Fruit fly (Drosophila melanogaster): Measurements from ENCODE around the gene Jhbp6.
"Not testable (repeated sequence)": the region's sequence is repeated elsewhere in the genome, so short reads cannot be mapped to it uniquely, and the experiment has no call there.

Gene Jhbp6

DNA sequence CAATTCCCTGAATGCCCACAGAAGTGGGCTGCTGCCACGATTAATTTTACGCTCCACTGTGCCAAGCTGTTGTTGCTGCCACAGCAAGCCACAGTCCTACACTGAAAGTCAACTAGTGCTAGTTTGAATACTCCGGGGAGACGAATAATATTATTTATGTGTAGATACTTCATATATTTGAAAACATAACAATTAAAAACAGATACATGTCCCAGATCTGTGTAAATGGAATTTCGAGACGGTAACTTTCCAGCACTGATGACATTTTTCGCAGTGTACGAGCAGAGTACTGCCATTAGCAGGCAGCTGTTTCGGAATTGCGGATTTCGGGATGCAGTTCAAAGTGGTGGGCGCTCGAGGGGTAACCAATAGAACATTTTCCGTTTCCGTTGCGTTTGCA is 4.6 kb upstream of the Jhbp6 start (continued):
- no peak for TF ChIP-seq esn (GFP tag; optimal IDR thresholded peaks at IDR 0.05)
- TF ChIP-seq CG32006 (GFP tag; optimal IDR thresholded peaks at IDR 0.05) = peak; percentile 15
- peak; percentile 23 for TF ChIP-seq achi (GFP tag; optimal IDR thresholded peaks at IDR 0.05)
- TF ChIP-seq CG31627 (GFP tag; optimal IDR thresholded peaks at IDR 0.05) = peak; percentile 46
- no peak for TF ChIP-seq CG11294 (GFP tag; IDR thresholded peaks at IDR 0.05)
- TF ChIP-seq CG3919 (GFP tag; optimal IDR thresholded peaks at IDR 0.05) = peak; percentile 18
- TF ChIP-seq CG8319 (GFP tag; optimal IDR thresholded peaks at IDR 0.05) = no peak
- TF ChIP-seq fkh (GFP tag; optimal IDR thresholded peaks at IDR 0.05) = no peak
- no peak for TF ChIP-seq fd59A (GFP tag; optimal IDR thresholded peaks at IDR 0.05)
- TF ChIP-seq CG16779 (tag; optimal IDR thresholded peaks at IDR 0.05) = no peak
- TF ChIP-seq Blimp-1 (GFP tag; optimal IDR thresholded peaks at IDR 0.05) = no peak
- peak; percentile 44 for TF ChIP-seq Hr39 (GFP tag; optimal IDR thresholded peaks at IDR 0.05)
- TF ChIP-seq Sox15 (GFP tag; optimal IDR thresholded peaks at IDR 0.05) = no peak

DNA sequence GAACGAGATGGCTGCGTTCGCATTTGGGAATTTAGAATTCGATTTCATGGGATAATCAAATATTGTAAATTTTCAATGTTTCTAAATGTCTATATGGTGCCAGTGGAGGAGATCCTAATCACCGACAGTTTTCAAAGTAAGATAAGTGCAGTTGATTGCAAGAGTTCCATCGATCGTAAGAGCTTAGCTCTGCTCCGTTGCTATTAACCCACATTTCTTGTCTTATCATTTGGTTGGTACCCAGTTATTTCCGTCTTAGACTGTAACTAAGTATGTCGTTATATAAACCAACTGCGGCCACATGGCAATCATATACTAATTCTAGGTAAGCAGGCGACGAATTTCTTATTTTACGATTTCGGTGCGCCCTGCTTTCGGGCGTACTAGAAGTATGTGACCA is 418 bp downstream of the Jhbp6 start:
- TF ChIP-seq CG6163 (GFP tag; IDR thresholded peaks at IDR 0.05) = no peak
- TF ChIP-seq Blimp-1 (GFP tag; optimal IDR thresholded peaks at IDR 0.05) = no peak
- no peak for TF ChIP-seq svp (GFP tag)
- TF ChIP-seq Eip75B (GFP tag; optimal IDR thresholded peaks at IDR 0.05) = no peak
- no peak for TF ChIP-seq Ets96B (tag; optimal IDR thresholded peaks at IDR 0.05)
- TF ChIP-seq CG11294 (GFP tag; IDR thresholded peaks at IDR 0.05) = no peak
- no peak for TF ChIP-seq Sox15 (GFP tag; optimal IDR thresholded peaks at IDR 0.05)

dm6 chr3L:22671699-22672276 is 2.0 kb downstream of the Jhbp6 start:
- no peak for TF ChIP-seq dac (GFP tag; optimal IDR thresholded peaks at IDR 0.05)
- peak; percentile 55 for TF ChIP-seq fkh (GFP tag; optimal IDR thresholded peaks at IDR 0.05)

- TF ChIP-seq CG10631 (GFP tag; optimal IDR thresholded peaks at IDR 0.05) (no peak), acj6 (GFP tag; optimal IDR thresholded peaks at IDR 0.05) (no peak), CG3032 (tag; optimal IDR thresholded peaks at IDR 0.05) (peak; percentile 61), Met (GFP tag; optimal IDR thresholded peaks at IDR 0.05) (no peak), fd85E (GFP tag; optimal IDR thresholded peaks at IDR 0.05) (no peak), CG1621 (tag; optimal IDR thresholded peaks at IDR 0.05) (no peak)
Measured at dm6 chr3L:22680932-22681331, 11.2 kb downstream of the Jhbp6 start.

DNA sequence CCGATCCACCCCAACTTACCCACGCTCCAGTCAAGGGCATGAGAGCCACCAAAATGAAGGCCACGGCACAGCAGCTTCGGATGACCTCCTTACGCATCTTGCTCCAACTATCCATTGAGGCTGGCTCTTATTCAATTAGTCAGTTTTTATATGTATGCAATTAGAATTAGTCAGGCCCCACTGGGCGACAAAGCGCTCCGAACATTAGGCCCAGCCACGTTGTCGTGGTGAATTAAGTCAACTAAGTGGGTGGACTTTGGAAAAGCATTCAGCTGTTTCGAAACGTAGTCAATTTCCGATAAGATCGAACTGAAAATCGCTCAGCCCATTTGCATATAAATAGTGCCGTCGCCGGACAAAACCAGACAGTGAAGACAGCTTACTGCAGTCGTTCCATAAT is 17.2 kb downstream of the Jhbp6 start, which contains the start of the genes CG14455 and CG14456:
CG14455 (minus strand) TSS at position 101 of the 400 bp plus-strand sequence.
CG14456 (plus strand) TSS at position 236 of the 400 bp plus-strand sequence.
- TF ChIP-seq Sox14 (GFP tag; optimal IDR thresholded peaks at IDR 0.05) (no peak), CG32006 (GFP tag; optimal IDR thresholded peaks at IDR 0.05) (no peak), salr (GFP tag; optimal IDR thresholded peaks at IDR 0.05) (no peak)

- TF ChIP-seq Eip93F, dac, CG8632 (GFP tag; optimal IDR thresholded peaks at IDR 0.05): not testable (repeated sequence)
Measured at dm6 chr3L:22692428-22692827, 22.7 kb downstream of the Jhbp6 start, which contains the start of gene CG14454. TSS of gene CG14454 (minus strand) at chr3L:22692528.

DNA sequence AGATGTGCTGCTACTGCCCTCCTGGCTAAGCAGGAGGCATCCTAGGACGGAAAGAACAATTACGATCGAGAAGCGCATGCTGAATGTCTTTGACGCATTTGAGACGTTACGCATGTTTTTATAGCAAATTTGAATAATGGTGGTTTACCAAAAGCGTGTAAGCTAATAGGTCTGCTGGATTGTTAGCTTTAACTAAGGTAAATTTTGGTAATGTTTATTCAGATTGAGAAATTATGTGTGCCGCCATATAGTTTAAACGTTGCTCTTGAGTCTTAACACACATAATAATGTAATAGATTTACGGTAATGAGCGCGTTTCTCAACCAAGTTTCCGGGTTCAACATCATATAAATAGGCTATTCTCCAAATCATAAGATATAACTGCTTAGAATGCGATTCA is 24.0 kb downstream of the Jhbp6 start, which contains the start of the genes CG12546 and CG14453:
CG12546 (minus strand) TSS at position 101 of the 400 bp plus-strand sequence.
CG14453 (plus strand) TSS at position 372 of the 400 bp plus-strand sequence.
- TF ChIP-seq CG11294 (GFP tag; IDR thresholded peaks at IDR 0.05) (no peak), CG11762 (GFP tag; optimal IDR thresholded peaks at IDR 0.05; ENCODE audit: insufficient read depth) (no peak), CG6854 (GFP tag; optimal IDR thresholded peaks at IDR 0.05) (no peak), Smox (GFP tag; optimal IDR thresholded peaks at IDR 0.05) (no peak), CG1621 (tag; optimal IDR thresholded peaks at IDR 0.05) (no peak), CG11902 (GFP tag; optimal IDR thresholded peaks at IDR 0.05) (no peak), eg (GFP tag; IDR thresholded peaks at IDR 0.05) (no peak), fd85E (GFP tag; optimal IDR thresholded peaks at IDR 0.05) (no peak), dac (GFP tag; optimal IDR thresholded peaks at IDR 0.05) (no peak), acj6 (GFP tag; optimal IDR thresholded peaks at IDR 0.05) (no peak), Hr4 (GFP tag; optimal IDR thresholded peaks at IDR 0.05) (no peak), fd59A (GFP tag; optimal IDR thresholded peaks at IDR 0.05) (no peak), CG6792 (GFP tag; optimal IDR thresholded peaks at IDR 0.05) (no peak), spab (GFP tag; optimal IDR thresholded peaks at IDR 0.05) (no peak), Gug (GFP tag; IDR thresholded peaks at IDR 0.05) (no peak), Sox14 (GFP tag; optimal IDR thresholded peaks at IDR 0.05) (no peak), CG8319 (GFP tag; optimal IDR thresholded peaks at IDR 0.05) (no peak), dsx (GFP tag; optimal IDR thresholded peaks at IDR 0.05; ENCODE audit: poor library complexity, severe bottlenecking) (no peak)

Data from whole organism, prepupa.